5 fruit fly cellular contexts compared by ENCODE assay signal in the genomic region with DNA sequence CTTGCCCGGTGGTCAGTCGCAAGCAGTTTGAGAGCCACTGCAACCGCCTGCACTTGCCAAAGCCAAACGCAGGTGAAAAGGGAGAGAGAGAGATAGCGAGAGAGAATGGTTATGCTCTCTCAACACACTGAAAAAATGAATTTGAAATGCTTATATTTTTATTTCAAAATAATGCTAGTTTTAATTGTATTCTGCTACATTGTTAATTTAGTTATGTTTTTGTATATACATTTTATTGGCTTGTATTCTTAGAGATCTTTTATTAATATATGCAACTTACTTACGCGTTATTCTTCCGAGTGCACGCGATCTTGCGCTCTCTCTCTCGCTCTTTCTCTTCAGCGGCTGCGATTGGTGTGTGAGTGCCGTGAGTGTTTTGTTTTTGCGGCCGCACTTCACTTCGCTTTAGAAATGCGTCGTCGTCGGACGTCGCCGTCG.
TF ChIP-seq lines count a peak whose summit lies in the region.

No protein-coding gene starts in this region.

TF ChIP-seq in whole organism, adult, 20 proteins besides CTCF, POLR2A, EP300 and RAD21 (continued from another document):
- peak; percentile 99 for TF ChIP-seq bab1 (GFP tag; optimal IDR thresholded peaks at IDR 0.05; lab: Kevin White, UChicago)
- TF ChIP-seq toe (GFP tag; optimal IDR thresholded peaks at IDR 0.05; lab: Kevin White, UChicago), result peak; percentile 62
- TF ChIP-seq Mnt (GFP tag; optimal IDR thresholded peaks at IDR 0.05; lab: Kevin White, UChicago), result no peak

TF ChIP-seq in whole organism, embryonic, 481 proteins besides CTCF, POLR2A, EP300 and RAD21 (continued from another document and continues in another):
- TF ChIP-seq CG3726 (GFP tag; IDR thresholded peaks at IDR 0.05; lab: Robert Waterston, UW) (peak; percentile 98), mirr (GFP tag; optimal IDR thresholded peaks at IDR 0.05; lab: Kevin White, UChicago) (peak; percentile 62), CG15514 (GFP tag; optimal IDR thresholded peaks at IDR 0.05; lab: Kevin White, UChicago) (peak; percentile 90), CG4424 (GFP tag; optimal IDR thresholded peaks at IDR 0.05; lab: Kevin White, UChicago) (peak; percentile 98), nerfin-1 (tag; optimal IDR thresholded peaks at IDR 0.05; lab: Kevin White, UChicago) (peak; percentile 97), CG32772 (GFP tag; IDR thresholded peaks at IDR 0.05; lab: Robert Waterston, UW) (peak; percentile 99), CG13287 (GFP tag; IDR thresholded peaks at IDR 0.05; lab: Robert Waterston, UW; ENCODE audit: partially characterized antibody) (no peak), Asciz (GFP tag; optimal IDR thresholded peaks at IDR 0.05; lab: Kevin White, UChicago) (peak; percentile 98), CG15479 (GFP tag; optimal IDR thresholded peaks at IDR 0.05; lab: Kevin White, UChicago) (no peak), Awh (GFP tag; IDR thresholded peaks at IDR 0.05; lab: Robert Waterston, UW) (peak; percentile 99), sd (tag; optimal IDR thresholded peaks at IDR 0.05; lab: Kevin White, UChicago) (no peak), repo (GFP tag; optimal IDR thresholded peaks at IDR 0.05; lab: Kevin White, UChicago) (peak; percentile 85), CG18011 (GFP tag; optimal IDR thresholded peaks at IDR 0.05; lab: Kevin White, UChicago) (no peak), fd96Cb (tag; optimal IDR thresholded peaks at IDR 0.05; lab: Kevin White, UChicago) (peak; percentile 98), Ets97D (GFP tag; optimal IDR thresholded peaks at IDR 0.05; lab: Kevin White, UChicago) (peak; percentile 92), CG8281 (tag; optimal IDR thresholded peaks at IDR 0.05; lab: Kevin White, UChicago) (peak; percentile 86), CG1233 (GFP tag; optimal IDR thresholded peaks at IDR 0.05; lab: Kevin White, UChicago) (peak; percentile 96), CG3163 (GFP tag; optimal IDR thresholded peaks at IDR 0.05; lab: Kevin White, UChicago) (peak; percentile 18), E2f2 (GFP tag; IDR thresholded peaks at IDR 0.05; lab: Robert Waterston, UW) (peak; percentile 82), Pdp1 (GFP tag; optimal IDR thresholded peaks at IDR 0.05; lab: Kevin White, UChicago) (peak; percentile 93 to 98), btn (GFP tag; optimal IDR thresholded peaks at IDR 0.05; lab: Kevin White, UChicago) (peak; percentile 80), CG9797 (GFP tag; optimal IDR thresholded peaks at IDR 0.05; lab: Kevin White, UChicago) (peak; percentile 52), vvl (GFP tag; IDR thresholded peaks at IDR 0.05; lab: Robert Waterston, UW) (peak; percentile 100), Lpt (GFP tag; optimal IDR thresholded peaks at IDR 0.05; lab: Kevin White, UChicago) (no peak), CG9817 (tag; optimal IDR thresholded peaks at IDR 0.05; lab: Kevin White, UChicago) (no peak), tup (GFP tag; optimal IDR thresholded peaks at IDR 0.05; lab: Kevin White, UChicago) (peak; percentile 95), stc (GFP tag; IDR thresholded peaks at IDR 0.05; lab: Robert Waterston, UW) (peak; percentile 99), CG3065 (GFP tag; optimal IDR thresholded peaks at IDR 0.05; lab: Kevin White, UChicago) (no peak), BEAF-32 (GFP tag; optimal IDR thresholded peaks at IDR 0.05; lab: Kevin White, UChicago) (no peak), CG4854 (GFP tag; optimal IDR thresholded peaks at IDR 0.05; lab: Kevin White, UChicago) (peak; percentile 91)

TF ChIP-seq in whole organism, prepupa, 60 proteins besides CTCF, POLR2A, EP300 and RAD21 (continued from another document and continues in another):
- peak; percentile 95 for TF ChIP-seq CG9139 (GFP tag; optimal IDR thresholded peaks at IDR 0.05; lab: Kevin White, UChicago)
- TF ChIP-seq CG6276 (GFP tag; optimal IDR thresholded peaks at IDR 0.05; lab: Kevin White, UChicago), result peak; percentile 97
- TF ChIP-seq fd59A (GFP tag; optimal IDR thresholded peaks at IDR 0.05; lab: Kevin White, UChicago), result no peak
- no peak for TF ChIP-seq Hr39 (GFP tag; optimal IDR thresholded peaks at IDR 0.05; lab: Kevin White, UChicago)
- TF ChIP-seq ss (GFP tag; optimal IDR thresholded peaks at IDR 0.05; lab: Kevin White, UChicago), result peak; percentile 98
- TF ChIP-seq Blimp-1 (GFP tag; optimal IDR thresholded peaks at IDR 0.05; lab: Kevin White, UChicago), result peak; percentile 92
- TF ChIP-seq Hr4 (GFP tag; optimal IDR thresholded peaks at IDR 0.05; lab: Kevin White, UChicago), result peak; percentile 97
- peak; percentile 29 for TF ChIP-seq achi (GFP tag; optimal IDR thresholded peaks at IDR 0.05; lab: Kevin White, UChicago)
- peak; percentile 100 for TF ChIP-seq Eip78C (GFP tag; lab: Kevin White, UChicago)
- TF ChIP-seq Eip75B (GFP tag; optimal IDR thresholded peaks at IDR 0.05; lab: Kevin White, UChicago), result peak; percentile 98
- peak; percentile 95 for TF ChIP-seq CG11902 (GFP tag; optimal IDR thresholded peaks at IDR 0.05; lab: Kevin White, UChicago)
- TF ChIP-seq Sox102F (GFP tag; optimal IDR thresholded peaks at IDR 0.05; lab: Kevin White, UChicago), result no peak
- peak; percentile 92 for TF ChIP-seq fd85E (GFP tag; optimal IDR thresholded peaks at IDR 0.05; lab: Kevin White, UChicago)
- no peak for TF ChIP-seq CG31627 (GFP tag; optimal IDR thresholded peaks at IDR 0.05; lab: Kevin White, UChicago)
- no peak for TF ChIP-seq CG6792 (GFP tag; optimal IDR thresholded peaks at IDR 0.05; lab: Kevin White, UChicago)
- peak; percentile 69 for TF ChIP-seq fkh (GFP tag; optimal IDR thresholded peaks at IDR 0.05; lab: Kevin White, UChicago)
- TF ChIP-seq OdsH (GFP tag; optimal IDR thresholded peaks at IDR 0.05; lab: Kevin White, UChicago), result peak; percentile 34
- peak; percentile 99 for TF ChIP-seq topi (GFP tag; optimal IDR thresholded peaks at IDR 0.05; lab: Kevin White, UChicago)
- TF ChIP-seq cyc (GFP tag; optimal IDR thresholded peaks at IDR 0.05; lab: Kevin White, UChicago), result peak; percentile 98
- no peak for TF ChIP-seq CG32006 (GFP tag; optimal IDR thresholded peaks at IDR 0.05; lab: Kevin White, UChicago)
- peak; percentile 98 for TF ChIP-seq CG7368 (GFP tag; optimal IDR thresholded peaks at IDR 0.05; lab: Kevin White, UChicago)
- peak; percentile 97 for TF ChIP-seq Ets96B (tag; optimal IDR thresholded peaks at IDR 0.05; lab: Kevin White, UChicago)
- peak; percentile 88 for TF ChIP-seq CG10631 (GFP tag; optimal IDR thresholded peaks at IDR 0.05; lab: Kevin White, UChicago)
- TF ChIP-seq Met (GFP tag; optimal IDR thresholded peaks at IDR 0.05; lab: Kevin White, UChicago), result peak; percentile 42
- no peak for TF ChIP-seq Lpt (GFP tag; optimal IDR thresholded peaks at IDR 0.05; lab: Kevin White, UChicago)
- TF ChIP-seq CG8119 (GFP tag; IDR thresholded peaks at IDR 0.05; lab: Robert Waterston, UW), result 0 out of 3 replicates have a peak, but pooled peaks have one; percentile 15
- peak; percentile 90 for TF ChIP-seq lz (GFP tag; optimal IDR thresholded peaks at IDR 0.05; lab: Kevin White, UChicago)
- peak; percentile 99 for TF ChIP-seq CG6163 (GFP tag; IDR thresholded peaks at IDR 0.05; lab: Robert Waterston, UW)
- TF ChIP-seq eg (GFP tag; IDR thresholded peaks at IDR 0.05; lab: Robert Waterston, UW), result peak; percentile 99
- peak; percentile 95 for TF ChIP-seq spab (GFP tag; optimal IDR thresholded peaks at IDR 0.05; lab: Kevin White, UChicago)
- peak; percentile 99 for TF ChIP-seq Gug (GFP tag; IDR thresholded peaks at IDR 0.05; lab: Robert Waterston, UW)
- TF ChIP-seq CG3919 (GFP tag; optimal IDR thresholded peaks at IDR 0.05; lab: Kevin White, UChicago), result peak; percentile 98
- peak; percentile 13 for TF ChIP-seq esn (GFP tag; optimal IDR thresholded peaks at IDR 0.05; lab: Kevin White, UChicago)

TF ChIP-seq in whole organism, pupa, 21 proteins besides CTCF, POLR2A, EP300 and RAD21 (continued from another document):
- peak; percentile 97 for TF ChIP-seq CG8301 (tag; optimal IDR thresholded peaks at IDR 0.05; lab: Kevin White, UChicago)
- TF ChIP-seq gl (tag; optimal IDR thresholded peaks at IDR 0.05; lab: Kevin White, UChicago), result peak; percentile 91

TF ChIP-seq in whole organism, wandering third instar larva, 38 proteins besides CTCF, POLR2A, EP300 and RAD21 (continued from another document):
- TF ChIP-seq CrebA (GFP tag; optimal IDR thresholded peaks at IDR 0.05; lab: Kevin White, UChicago; ENCODE audit: borderline replicate concordance) (peak; percentile 92), Hr78 (GFP tag; optimal IDR thresholded peaks at IDR 0.05; lab: Kevin White, UChicago) (no peak), N (GFP tag; optimal IDR thresholded peaks at IDR 0.05; lab: Kevin White, UChicago) (no peak), CG9705 (GFP tag; optimal IDR thresholded peaks at IDR 0.05; lab: Kevin White, UChicago) (peak; percentile 92), br (GFP tag; optimal IDR thresholded peaks at IDR 0.05; lab: Kevin White, UChicago) (no peak), psq (GFP tag; optimal IDR thresholded peaks at IDR 0.05; lab: Kevin White, UChicago) (no peak), Dif (GFP tag; optimal IDR thresholded peaks at IDR 0.05; lab: Kevin White, UChicago; ENCODE audit: partially characterized antibody) (no peak), lola (GFP tag; optimal IDR thresholded peaks at IDR 0.05; lab: Kevin White, UChicago) (no peak), fru (GFP tag; optimal IDR thresholded peaks at IDR 0.05; lab: Kevin White, UChicago) (peak; percentile 99), CG32264 (GFP tag; optimal IDR thresholded peaks at IDR 0.05; lab: Kevin White, UChicago) (peak; percentile 97), HLH106 (tag; optimal IDR thresholded peaks at IDR 0.05; lab: Kevin White, UChicago) (peak; percentile 99), OdsH (GFP tag; optimal IDR thresholded peaks at IDR 0.05; lab: Kevin White, UChicago) (no peak), foxo (GFP tag; optimal IDR thresholded peaks at IDR 0.05; lab: Kevin White, UChicago) (peak; percentile 88 to 99), Hr83 (GFP tag; optimal IDR thresholded peaks at IDR 0.05; lab: Kevin White, UChicago; ENCODE audit: poor library complexity, severe bottlenecking) (peak; percentile 41), h (GFP tag; optimal IDR thresholded peaks at IDR 0.05; lab: Kevin White, UChicago) (peak; percentile 99), GATAd (GFP tag; optimal IDR thresholded peaks at IDR 0.05; lab: Kevin White, UChicago) (no peak), tai (GFP tag; optimal IDR thresholded peaks at IDR 0.05; lab: Kevin White, UChicago) (no peak), rgr (GFP tag; optimal IDR thresholded peaks at IDR 0.05; lab: Kevin White, UChicago) (peak; percentile 3)
